Worm (Caenorhabditis elegans) whole organism, late embryonic: ENCODE results near the gene cux-7.

Experiments
- C08G9.2 ChIP-seq: sonication (generic microtip); optimal IDR thresholded peaks from 2 replicates; lab custom pipeline; 2016; ENCODE audit warnings: mild to moderate bottlenecking, missing genetic modification characterization, moderate library complexity, missing compliant biosample characterization
- C38D4.7 ChIP-seq: fragments of 200-800 bp; sonication (Bioruptor generic); optimal IDR thresholded peaks from 2 replicates; lab custom pipeline; 2018; ENCODE audit warnings: mild to moderate bottlenecking, missing genetic modification characterization, moderate library complexity, missing compliant biosample characterization
- F13H6.1 ChIP-seq: sonication (generic microtip); optimal IDR thresholded peaks from 2 replicates; lab custom pipeline; 2016; ENCODE audit warnings: missing genetic modification characterization, missing compliant biosample characterization
- Y22D7AL.16 ChIP-seq: sonication (generic microtip); optimal IDR thresholded peaks from 2 replicates; lab custom pipeline; 2016; ENCODE audit warnings: missing genetic modification characterization, missing compliant biosample characterization
- ceh-14 ChIP-seq: sonication (generic microtip); optimal IDR thresholded peaks from 2 replicates; lab custom pipeline; 2016; ENCODE audit warnings: missing genotype, missing genetic modification characterization, missing compliant biosample characterization
- ceh-18 ChIP-seq: sonication (generic microtip); optimal IDR thresholded peaks from 2 replicates; lab custom pipeline; 2016; ENCODE audit warnings: missing genetic modification characterization, missing compliant biosample characterization
- ceh-2 ChIP-seq: sonication (generic microtip); optimal IDR thresholded peaks from 2 replicates; lab custom pipeline; 2016; ENCODE audit warnings: missing genotype, missing genetic modification characterization, missing compliant biosample characterization
- ceh-22 ChIP-seq: sonication (generic microtip); optimal IDR thresholded peaks from 2 replicates; lab custom pipeline; 2017; ENCODE audit warnings: missing biosample characterization, missing genetic modification characterization
- ceh-30 ChIP-seq: fragments of 150-350 bp; optimal IDR thresholded peaks from 2 replicates; lab custom pipeline; 2014; ENCODE audit warnings: missing biosample characterization, missing genetic modification characterization
- ceh-45 ChIP-seq: fragments of 200-800 bp; sonication (Bioruptor generic); IDR thresholded peaks from 2 replicates; pipeline ENCODE4 v1.3.6; 2022; ENCODE audit warnings: missing genetic modification reagents, missing genetic modification characterization, missing compliant biosample characterization
- dmd-4 ChIP-seq: sonication (generic microtip); optimal IDR thresholded peaks from 2 replicates; lab custom pipeline; 2016; ENCODE audit warnings: borderline replicate concordance, missing genetic modification characterization, missing compliant biosample characterization
- dve-1 ChIP-seq: sonication (generic microtip); optimal IDR thresholded peaks from 2 replicates; lab custom pipeline; 2017; ENCODE audit warnings: antibody characterized with exemption, mild to moderate bottlenecking, missing genetic modification characterization, missing compliant biosample characterization
- elt-2 ChIP-seq: sonication (generic microtip); optimal IDR thresholded peaks from 2 replicates; lab custom pipeline; 2016; ENCODE audit warnings: missing genetic modification reagents, missing genetic modification characterization, missing compliant biosample characterization
- ets-4 ChIP-seq: sonication (generic microtip); optimal IDR thresholded peaks from 2 replicates; lab custom pipeline; 2016; ENCODE audit warnings: missing genetic modification characterization, missing compliant biosample characterization
- eyg-1 ChIP-seq: sonication (generic microtip); optimal IDR thresholded peaks from 2 replicates; lab custom pipeline; 2016; ENCODE audit warnings: missing genotype, missing genetic modification characterization, missing compliant biosample characterization
- fkh-6 ChIP-seq: sonication (generic microtip); optimal IDR thresholded peaks from 2 replicates; lab custom pipeline; 2016; ENCODE audit warnings: missing genetic modification characterization, missing compliant biosample characterization
- gmeb-2 ChIP-seq: sonication (generic microtip); optimal IDR thresholded peaks from 2 replicates; lab custom pipeline; 2016; ENCODE audit warnings: missing genetic modification characterization, inconsistent platforms, missing compliant biosample characterization
- lim-6 ChIP-seq: sonication (generic microtip); optimal IDR thresholded peaks from 2 replicates; lab custom pipeline; 2016; ENCODE audit warnings: missing genetic modification characterization, missing compliant biosample characterization
- mec-3 ChIP-seq: sonication (generic microtip); optimal IDR thresholded peaks from 2 replicates; lab custom pipeline; 2016; ENCODE audit warnings: borderline replicate concordance, missing genetic modification characterization, missing compliant biosample characterization
- nhr-11 ChIP-seq: fragments of 150-350 bp; optimal IDR thresholded peaks from 2 replicates; lab custom pipeline; 2014; ENCODE audit warnings: missing biosample characterization, missing genetic modification characterization
- npax-4 ChIP-seq: sonication (generic microtip); optimal IDR thresholded peaks from 2 replicates; lab custom pipeline; 2016; ENCODE audit warnings: missing genetic modification characterization, missing compliant biosample characterization
- pag-3 ChIP-seq: sonication (generic microtip); optimal IDR thresholded peaks from 2 replicates; lab custom pipeline; 2016; ENCODE audit warnings: missing compliant biosample characterization, missing genetic modification characterization, borderline replicate concordance
- pha-2 ChIP-seq: sonication (generic microtip); optimal IDR thresholded peaks from 2 replicates; lab custom pipeline; 2017; ENCODE audit warnings: mild to moderate bottlenecking, missing genetic modification characterization, missing compliant biosample characterization
- pqm-1 ChIP-seq: sonication (generic microtip); optimal IDR thresholded peaks from 2 replicates; lab custom pipeline; 2016; ENCODE audit warnings: missing genetic modification characterization, missing compliant biosample characterization
- pros-1 ChIP-seq: fragments of 150-350 bp; optimal IDR thresholded peaks from 2 replicates; lab custom pipeline; 2014; ENCODE audit warnings: missing biosample characterization, missing genetic modification reagents, missing genetic modification characterization
- ref-2 ChIP-seq: sonication (generic microtip); optimal IDR thresholded peaks from 2 replicates; lab custom pipeline; 2016; ENCODE audit warnings: missing genetic modification characterization, missing compliant biosample characterization
- rnt-1 ChIP-seq: sonication (generic microtip); optimal IDR thresholded peaks from 2 replicates; lab custom pipeline; 2016; ENCODE audit warnings: missing genetic modification characterization, missing compliant biosample characterization
- sox-2 ChIP-seq: fragments of 200-800 bp; sonication (Bioruptor generic); IDR thresholded peaks from 2 replicates; pipeline ENCODE4 v1.3.6; 2022; ENCODE audit warnings: missing genetic modification reagents, missing genetic modification characterization, missing compliant biosample characterization
- sox-4 ChIP-seq: sonication (generic microtip); optimal IDR thresholded peaks from 2 replicates; lab custom pipeline; 2017; ENCODE audit warnings: mild to moderate bottlenecking, missing genetic modification characterization, inconsistent platforms, missing compliant biosample characterization
- syd-9 ChIP-seq: sonication (generic microtip); optimal IDR thresholded peaks from 2 replicates; lab custom pipeline; 2016; ENCODE audit warnings: mild to moderate bottlenecking, missing genetic modification characterization, moderate library complexity, missing compliant biosample characterization
- tbx-2 ChIP-seq: sonication (generic microtip); optimal IDR thresholded peaks from 2 replicates; lab custom pipeline; 2016; ENCODE audit warnings: missing genetic modification characterization, missing compliant biosample characterization
- tbx-7 ChIP-seq: sonication (generic microtip); optimal IDR thresholded peaks from 2 replicates; lab custom pipeline; 2016; ENCODE audit warnings: missing genotype, missing genetic modification characterization, missing compliant biosample characterization
- unc-42 ChIP-seq: sonication (generic microtip); optimal IDR thresholded peaks from 2 replicates; lab custom pipeline; 2016; ENCODE audit warnings: missing genotype, missing genetic modification characterization, missing compliant biosample characterization
- unc-55 ChIP-seq: sonication (generic microtip); optimal IDR thresholded peaks from 2 replicates; lab custom pipeline; 2017; ENCODE audit warnings: missing biosample characterization, missing genetic modification reagents, missing genetic modification characterization
- unc-86 ChIP-seq: sonication (generic microtip); optimal IDR thresholded peaks from 2 replicates; lab custom pipeline; 2016; ENCODE audit warnings: missing genetic modification characterization, missing compliant biosample characterization
- zip-5 ChIP-seq: sonication (generic microtip); optimal IDR thresholded peaks from 2 replicates; lab custom pipeline; 2016; ENCODE audit warnings: missing genetic modification characterization, missing compliant biosample characterization

Gene cux-7

DNA sequence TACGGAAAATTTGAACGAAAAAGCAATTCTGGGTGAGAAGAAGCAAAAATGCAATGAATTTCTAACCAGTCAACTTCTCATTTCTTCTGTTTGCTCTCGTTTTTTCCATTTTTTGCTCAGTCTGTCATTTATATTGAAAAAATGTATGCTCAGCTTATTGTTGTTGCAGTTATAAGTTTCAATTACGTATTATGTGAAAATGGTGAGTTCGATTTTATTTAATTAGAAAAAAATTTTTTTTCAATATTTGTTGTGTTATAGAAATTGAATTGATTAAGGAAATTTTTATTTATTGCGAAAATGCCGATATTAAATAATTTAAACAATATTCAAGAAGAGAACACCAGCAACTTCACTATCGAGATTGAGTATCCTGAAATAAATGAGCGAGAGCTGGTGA lies 41.2 kb upstream of the cux-7 start, which contains the start of gene lgc-12:
lgc-12 (plus strand) TSS at position 301 of the 400 bp plus-strand sequence.
- TF ChIP-seq C08G9.2 (tag; lab: Kevin White, UChicago) (no peak), mec-3 (tag; lab: Kevin White, UChicago) (no peak), F13H6.1 (no peak), npax-4 (tag; lab: Kevin White, UChicago) (no peak), sox-2 (no peak), pqm-1 (no peak), ceh-22 (tag; lab: Kevin White, UChicago) (no peak), C38D4.7 (GFP tag; lab: Kevin White, UChicago) (no peak), ceh-2 (tag; lab: Kevin White, UChicago) (no peak), ceh-14 (tag; lab: Kevin White, UChicago) (no peak), tbx-7 (no peak), ceh-45 (GFP tag; lab: Robert Waterston, UW) (no peak), unc-55 (no peak), zip-5 (tag; lab: Kevin White, UChicago) (no peak), lim-6 (tag; lab: Kevin White, UChicago) (no peak)

DNA sequence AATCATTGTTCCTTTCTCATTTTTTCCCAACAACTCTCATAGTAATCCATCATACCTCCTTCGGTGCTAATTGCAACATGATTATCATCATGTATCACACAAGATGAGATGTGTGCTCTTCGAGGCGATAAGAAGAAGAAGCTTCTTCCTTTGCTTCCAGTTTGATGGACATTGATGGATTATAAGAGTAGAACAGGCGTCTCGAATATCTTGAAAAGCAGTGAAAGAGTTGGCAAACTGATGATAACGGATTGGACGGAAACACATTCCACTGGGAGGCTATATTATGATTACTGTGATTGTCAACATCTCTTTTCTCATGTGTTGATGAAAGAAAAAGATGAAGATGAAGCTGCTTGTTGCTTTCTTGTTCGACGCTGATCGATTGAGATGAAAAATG lies 39.2 kb upstream of the cux-7 start:
- TF ChIP-seq unc-55 (peak; percentile 99), ceh-18 (tag; lab: Kevin White, UChicago) (peak; percentile 73), nhr-11 (no peak), tbx-2 (tag; lab: Kevin White, UChicago) (peak; percentile 26), tbx-7 (no peak), rnt-1 (tag; lab: Kevin White, UChicago) (peak; percentile 55)

DNA sequence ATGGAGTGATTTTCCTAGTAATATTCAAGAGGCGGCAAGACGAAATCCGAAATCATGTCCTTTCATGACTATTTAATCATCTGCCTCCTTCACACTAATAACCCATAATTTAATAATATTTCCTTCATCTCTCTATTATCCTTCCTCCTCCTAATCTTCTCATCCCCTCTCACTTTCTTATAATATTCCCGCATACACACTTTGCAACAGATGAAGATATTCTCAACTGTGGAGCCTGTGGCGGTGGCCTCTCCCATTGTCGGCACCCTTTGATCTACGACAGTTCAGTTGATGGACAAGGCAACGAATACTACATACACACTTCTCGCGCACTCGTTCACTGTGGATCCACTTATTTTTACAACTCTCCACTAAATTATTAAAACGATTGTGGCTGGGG lies 38.0 kb upstream of the cux-7 start:
- peak; percentile 78 for TF ChIP-seq unc-55
- TF ChIP-seq ref-2, result no peak
- TF ChIP-seq unc-42 (tag; lab: Kevin White, UChicago), result peak; percentile 77

DNA sequence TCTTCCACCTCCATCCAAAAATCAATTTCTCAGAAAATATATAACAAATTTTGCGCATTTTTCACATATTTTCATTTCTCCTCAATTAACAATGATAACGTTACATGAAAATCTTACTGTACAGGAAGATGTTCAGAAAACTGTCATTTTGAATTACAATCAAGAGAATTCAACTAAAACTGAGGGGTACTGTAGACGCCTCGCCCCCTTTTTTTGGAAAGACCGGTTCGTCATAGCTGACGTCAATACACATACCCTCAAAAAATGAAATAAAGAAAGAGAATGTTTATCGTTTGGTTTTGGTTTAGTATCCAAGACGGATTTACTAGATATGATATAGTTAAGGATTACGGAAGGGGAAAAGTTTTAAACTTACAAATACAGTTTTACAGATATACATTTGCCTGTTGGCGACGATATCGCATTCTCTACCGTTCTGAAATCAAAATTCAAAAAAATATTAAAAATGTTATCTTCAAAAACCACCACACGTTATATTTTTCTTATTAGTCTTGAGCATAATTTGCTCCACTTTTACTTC lies 37.4 kb upstream of the cux-7 start:
- no peak for TF ChIP-seq pag-3 (tag; lab: Kevin White, UChicago)
- no peak for TF ChIP-seq dve-1
- no peak for TF ChIP-seq elt-2
- TF ChIP-seq dmd-4 (tag; lab: Kevin White, UChicago), result no peak
- TF ChIP-seq gmeb-2 (tag; lab: Kevin White, UChicago), result no peak
- TF ChIP-seq Y22D7AL.16 (tag; lab: Kevin White, UChicago), result no peak
- no peak for TF ChIP-seq nhr-11
- no peak for TF ChIP-seq ets-4 (tag; lab: Kevin White, UChicago)
- TF ChIP-seq sox-4, result no peak
- no peak for TF ChIP-seq unc-86 (tag; lab: Kevin White, UChicago)

DNA sequence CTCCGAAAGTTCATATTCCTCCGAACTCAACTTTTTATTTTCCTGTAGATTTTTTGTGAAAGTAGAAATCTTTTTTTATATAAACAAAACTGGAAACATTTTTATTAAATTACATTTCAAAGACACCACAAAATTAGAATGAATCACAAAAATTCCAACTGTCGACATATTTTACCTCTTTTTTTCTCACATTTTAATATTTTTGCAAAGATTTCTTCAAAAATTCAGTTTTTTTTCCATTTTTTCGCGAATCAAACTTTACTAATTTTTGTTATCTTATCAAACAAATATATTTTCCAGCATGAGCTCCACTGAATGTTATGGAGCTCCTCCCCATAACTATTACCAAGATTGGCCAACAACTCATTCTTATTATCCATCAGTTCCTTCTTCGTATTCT lies 34.7 kb upstream of the cux-7 start, which contains the start of gene ceh-13:
ceh-13 (plus strand) TSS at position 301 of the 400 bp plus-strand sequence.
- TF ChIP-seq ref-2 (no peak), pros-1 (tag; lab: Kevin White, UChicago) (no peak), fkh-6 (no peak), eyg-1 (no peak), ets-4 (tag; lab: Kevin White, UChicago) (no peak), pha-2 (tag; lab: Kevin White, UChicago) (no peak), ceh-30 (tag; lab: Kevin White, UChicago) (no peak), syd-9 (tag; lab: Kevin White, UChicago) (no peak)
